Worm (Caenorhabditis elegans) whole organism, L3 larva: Measurements from ENCODE around the gene F47E1.4.

Experiments used
- R02D3.7 ChIP-seq: fragments of 150-350 bp; optimal IDR thresholded peaks from 2 replicates; lab custom pipeline; 2014; ENCODE audit warnings: missing biosample characterization, missing genetic modification characterization
- ZK546.5 ChIP-seq: sonication (generic microtip); optimal IDR thresholded peaks from 2 replicates; lab custom pipeline; 2017; ENCODE audit warnings: missing biosample characterization, missing genetic modification characterization
- aly-2 ChIP-seq: fragments of 150-350 bp; optimal IDR thresholded peaks from 2 replicates; lab custom pipeline; 2014; ENCODE audit warnings: missing biosample characterization, missing genetic modification characterization
- ceh-16 ChIP-seq: sonication (generic microtip); optimal IDR thresholded peaks from 2 replicates; lab custom pipeline; 2017; ENCODE audit warnings: missing biosample characterization, missing genetic modification characterization
- ceh-28 ChIP-seq: fragments of 150-350 bp; optimal IDR thresholded peaks from 2 replicates; lab custom pipeline; 2014; ENCODE audit warnings: missing biosample characterization, missing genetic modification reagents, missing genetic modification characterization
- ceh-82 ChIP-seq: fragments of 150-350 bp; optimal IDR thresholded peaks from 2 replicates; lab custom pipeline; 2014; ENCODE audit warnings: missing biosample characterization, missing genetic modification characterization
- ceh-9 ChIP-seq: sonication (generic microtip); optimal IDR thresholded peaks from 2 replicates; lab custom pipeline; 2018; ENCODE audit warnings: missing biosample characterization, missing genetic modification characterization
- egl-27 ChIP-seq: sonication (generic microtip); optimal IDR thresholded peaks from 4 replicates; lab custom pipeline; 2017; ENCODE audit warnings: missing biosample characterization, missing genetic modification reagents, missing genetic modification characterization
- egl-5 ChIP-seq: fragments of 150-350 bp; optimal IDR thresholded peaks from 2 replicates; lab custom pipeline; 2017; ENCODE audit warnings: missing biosample characterization, missing genetic modification reagents, missing genetic modification characterization, inconsistent platforms
- elt-1 ChIP-seq: fragments of 150-350 bp; optimal IDR thresholded peaks from 2 replicates; lab custom pipeline; 2014; ENCODE audit warnings: missing biosample characterization, missing genetic modification characterization
- elt-2 ChIP-seq: sonication (generic microtip); optimal IDR thresholded peaks from 2 replicates; lab custom pipeline; 2016; ENCODE audit warnings: missing genetic modification reagents, mild to moderate bottlenecking, missing genetic modification characterization, missing compliant biosample characterization
- elt-3 ChIP-seq, 3 experiments: fragments of 150-350 bp in 1 of 3; sonication (generic microtip) in 2 of 3; optimal IDR thresholded peaks; 2 replicates in 2 of 3; 4 replicates in 1 of 3; lab custom pipeline; 2014 to 2017; ENCODE audit warnings: missing biosample characterization in 3 of 3, missing genetic modification characterization in 3 of 3
- fos-1 ChIP-seq: fragments of 150-350 bp; optimal IDR thresholded peaks from 2 replicates; lab custom pipeline; 2014; ENCODE audit warnings: missing biosample characterization, missing genetic modification characterization
- jun-1 ChIP-seq: fragments of 150-350 bp; optimal IDR thresholded peaks from 2 replicates; lab custom pipeline; 2014; ENCODE audit warnings: missing biosample characterization, missing genetic modification reagents, missing genetic modification characterization
- lin-15B ChIP-seq: fragments of 150-350 bp; optimal IDR thresholded peaks from 2 replicates; lab custom pipeline; 2014; ENCODE audit warnings: missing biosample characterization, missing genetic modification characterization
- lin-39 ChIP-seq: fragments of 150-350 bp; optimal IDR thresholded peaks from 2 replicates; lab custom pipeline; 2018; ENCODE audit warnings: missing biosample characterization, missing genetic modification reagents, missing genetic modification characterization
- lsy-12 ChIP-seq: sonication (generic microtip); optimal IDR thresholded peaks from 2 replicates; lab custom pipeline; 2016; ENCODE audit warnings: mild to moderate bottlenecking, missing genetic modification characterization, missing compliant biosample characterization
- mdl-1 ChIP-seq: fragments of 150-350 bp; optimal IDR thresholded peaks from 2 replicates; lab custom pipeline; 2014; ENCODE audit warnings: missing biosample characterization, missing genetic modification characterization
- nfya-1 ChIP-seq: sonication (generic microtip); optimal IDR thresholded peaks from 2 replicates; lab custom pipeline; 2017; ENCODE audit warnings: missing genetic modification characterization, mild to moderate bottlenecking, missing compliant biosample characterization, antibody characterized with exemption, moderate library complexity; ENCODE audit not compliant: insufficient read depth
- nhr-12 ChIP-seq: fragments of 150-350 bp; optimal IDR thresholded peaks from 2 replicates; lab custom pipeline; 2014; ENCODE audit warnings: missing biosample characterization, missing genetic modification characterization
- nhr-23 ChIP-seq: fragments of 150-350 bp; optimal IDR thresholded peaks from 2 replicates; lab custom pipeline; 2014; ENCODE audit warnings: missing biosample characterization, missing genetic modification reagents, missing genetic modification characterization
- nhr-25 ChIP-seq: sonication (generic microtip); optimal IDR thresholded peaks from 2 replicates; lab custom pipeline; 2017; ENCODE audit warnings: missing biosample characterization, missing genetic modification characterization
- nhr-28 ChIP-seq: fragments of 150-350 bp; optimal IDR thresholded peaks from 2 replicates; lab custom pipeline; 2014; ENCODE audit warnings: missing biosample characterization, missing genetic modification characterization
- nhr-43 ChIP-seq: sonication (generic microtip); optimal IDR thresholded peaks from 2 replicates; lab custom pipeline; 2016; ENCODE audit warnings: mild to moderate bottlenecking, missing genetic modification characterization, missing compliant biosample characterization; ENCODE audit not compliant: poor library complexity, severe bottlenecking
- nhr-67 ChIP-seq: fragments of 150-350 bp; optimal IDR thresholded peaks from 2 replicates; lab custom pipeline; 2014; ENCODE audit warnings: missing biosample characterization, missing genetic modification characterization
- nhr-77 ChIP-seq: fragments of 150-350 bp; optimal IDR thresholded peaks from 2 replicates; lab custom pipeline; 2014; ENCODE audit warnings: missing biosample characterization, missing genetic modification characterization
- pqm-1 ChIP-seq: fragments of 150-350 bp; optimal IDR thresholded peaks from 2 replicates; lab custom pipeline; 2017; ENCODE audit warnings: missing biosample characterization, missing genetic modification characterization, inconsistent platforms
- sea-2 ChIP-seq: fragments of 150-350 bp; sonication (generic microtip); optimal IDR thresholded peaks from 4 replicates; lab custom pipeline; 2014; ENCODE audit warnings: missing biosample characterization, missing genetic modification reagents, missing genetic modification characterization
- skn-1 ChIP-seq: fragments of 150-350 bp; optimal IDR thresholded peaks from 2 replicates; lab custom pipeline; 2014; ENCODE audit warnings: missing biosample characterization, missing genetic modification characterization
- snpc-4 ChIP-seq: fragments of 150-350 bp; optimal IDR thresholded peaks from 2 replicates; lab custom pipeline; 2014; ENCODE audit warnings: missing biosample characterization, missing genetic modification characterization
- tbx-2 ChIP-seq: sonication (generic microtip); optimal IDR thresholded peaks from 2 replicates; lab custom pipeline; 2016; ENCODE audit warnings: mild to moderate bottlenecking, missing genetic modification characterization, missing compliant biosample characterization
- unc-39 ChIP-seq: sonication (generic microtip); optimal IDR thresholded peaks from 4 replicates; lab custom pipeline; 2017; ENCODE audit warnings: missing biosample characterization, missing genetic modification characterization
- zag-1 ChIP-seq: fragments of 150-350 bp; optimal IDR thresholded peaks from 2 replicates; lab custom pipeline; 2014; ENCODE audit warnings: missing biosample characterization, missing genetic modification characterization
- ztf-11 ChIP-seq: fragments of 150-350 bp; optimal IDR thresholded peaks from 2 replicates; lab custom pipeline; 2014; ENCODE audit warnings: missing biosample characterization, missing genetic modification characterization

F47E1.4 gene

ce11 chrX:9028909-9029520 is 33.6 kb upstream of the F47E1.4 start, which contains the start of gene snf-12:
TSS of gene snf-12 (plus strand) at chrX:9029470.
- TF ChIP-seq nhr-25 (tag; lab: Kevin White, UChicago) (peak; percentile 73), jun-1 (tag; lab: Kevin White, UChicago) (no peak), R02D3.7 (no peak), nhr-28 (no peak), nhr-23 (tag; lab: Kevin White, UChicago) (peak; percentile 38)

ce11 chrX:9034310-9034709 is 28.3 kb upstream of the F47E1.4 start, which contains the start of gene nep-22:
TSS of gene nep-22 (plus strand) at chrX:9034554.
- TF ChIP-seq lin-39 (tag; lab: Kevin White, UChicago) (no peak), ceh-82 (tag; lab: Kevin White, UChicago) (no peak), elt-2 (peak; percentile 80), nfya-1 (tag; lab: Kevin White, UChicago) (no peak), R02D3.7 (no peak), zag-1 (no peak), jun-1 (tag; lab: Kevin White, UChicago) (no peak), lsy-12 (no peak), unc-39 (tag; lab: Kevin White, UChicago) (no peak), pqm-1 (peak; percentile 40), elt-1 (tag; lab: Kevin White, UChicago) (no peak)
- TF ChIP-seq, all 47 proteins: peak for 2

ce11 chrX:9035142-9035541 is 27.5 kb upstream of the F47E1.4 start:
- TF ChIP-seq nhr-77 (tag; lab: Kevin White, UChicago) (no peak), skn-1 (tag; lab: Kevin White, UChicago) (peak; percentile 74), elt-2 (peak; percentile 82), jun-1 (tag; lab: Kevin White, UChicago) (no peak), pqm-1 (peak; percentile 80), zag-1 (no peak), ztf-11 (tag; lab: Kevin White, UChicago) (no peak)

ce11 chrX:9036237-9036636 is 26.4 kb upstream of the F47E1.4 start:
- TF ChIP-seq pqm-1, result peak; percentile 58
- no peak for TF ChIP-seq nhr-67 (tag; lab: Kevin White, UChicago)
- TF ChIP-seq elt-2, result peak; percentile 73

DNA sequence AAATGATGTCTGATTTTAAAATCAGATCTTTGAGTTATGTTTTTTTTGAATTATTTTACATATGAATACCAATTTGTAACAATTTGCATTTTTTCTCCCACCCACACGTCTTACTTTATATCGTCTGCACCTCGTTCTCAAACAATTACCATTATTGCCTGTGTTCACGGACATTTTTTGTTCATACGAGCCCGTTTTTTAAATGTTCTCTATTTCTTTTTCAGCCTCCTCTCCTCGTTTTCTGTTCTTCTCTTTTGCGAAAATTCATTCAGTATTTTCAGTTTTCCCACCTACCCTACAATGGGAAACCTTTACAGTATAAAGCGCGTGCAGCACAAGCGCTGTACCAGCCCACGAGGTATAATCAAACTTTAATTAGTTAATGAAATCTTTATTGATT is 16.7 kb upstream of the F47E1.4 start, which contains the start of gene prdm-14:
TSS of gene prdm-14 (plus strand) at position 301 of the 400 bp plus-strand sequence.
- no peak for TF ChIP-seq ceh-16
- TF ChIP-seq aly-2 (tag; lab: Kevin White, UChicago), result no peak
- no peak for TF ChIP-seq lin-15B (tag; lab: Kevin White, UChicago)
- no peak for TF ChIP-seq lin-39 (tag; lab: Kevin White, UChicago)
- no peak for TF ChIP-seq nhr-23 (tag; lab: Kevin White, UChicago)
- no peak for TF ChIP-seq jun-1 (tag; lab: Kevin White, UChicago)
- no peak for TF ChIP-seq ceh-9 (tag; lab: Kevin White, UChicago)

ce11 chrX:9048657-9049056 is 14.0 kb upstream of the F47E1.4 start, which contains the start of gene F47E1.20:
TSS of gene F47E1.20 (plus strand) at chrX:9048957.
- TF ChIP-seq nhr-43 (tag; lab: Kevin White, UChicago) (no peak), sea-2 (no peak), elt-1 (tag; lab: Kevin White, UChicago) (no peak), elt-2 (no peak)

ce11 chrX:9053426-9053825 is 9.2 kb upstream of the F47E1.4 start:
- TF ChIP-seq nhr-25 (tag; lab: Kevin White, UChicago), result peak; percentile 53
- peak; percentile 39 for TF ChIP-seq nhr-23 (tag; lab: Kevin White, UChicago)
- peak in 1 of 3 experiments; percentile 20 for TF ChIP-seq elt-3 (tag; optimal IDR thresholded peaks at IDR 0.05; lab: Kevin White, UChicago)
- TF ChIP-seq fos-1 (tag; lab: Kevin White, UChicago), result no peak

DNA sequence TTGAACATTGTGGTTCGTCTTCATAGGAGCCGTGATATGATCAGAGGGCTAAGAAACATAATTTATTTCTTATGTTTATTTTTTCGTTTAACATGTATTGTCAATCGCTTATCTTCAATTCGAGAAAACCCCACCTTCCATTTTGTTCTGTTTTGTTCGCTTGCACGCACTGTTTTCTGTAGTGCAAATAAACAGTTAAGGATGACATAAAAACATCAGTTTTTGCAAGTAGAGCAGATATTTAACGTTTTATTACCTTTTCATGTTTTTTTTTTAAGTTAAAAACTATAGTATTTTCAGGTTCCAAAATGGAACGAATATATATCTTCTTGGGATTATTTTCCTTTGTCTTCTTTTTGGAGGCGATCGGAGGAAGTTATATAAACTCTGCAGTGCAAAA is 5.3 kb upstream of the F47E1.4 start, which contains the start of gene F47E1.2:
TSS of gene F47E1.2 (plus strand) at position 301 of the 400 bp plus-strand sequence.
- no peak for TF ChIP-seq egl-27
- no peak for TF ChIP-seq egl-5 (tag; lab: Kevin White, UChicago)
- no peak for TF ChIP-seq aly-2 (tag; lab: Kevin White, UChicago)
- TF ChIP-seq mdl-1 (tag; lab: Kevin White, UChicago), result no peak
- no peak for TF ChIP-seq snpc-4 (tag; lab: Kevin White, UChicago)
- no peak for TF ChIP-seq pqm-1
- no peak for TF ChIP-seq ZK546.5 (tag; lab: Kevin White, UChicago)
- no peak for TF ChIP-seq tbx-2 (tag; lab: Kevin White, UChicago)
- no peak for TF ChIP-seq ceh-28 (tag; lab: Kevin White, UChicago)
- no peak for TF ChIP-seq nhr-12 (tag; lab: Kevin White, UChicago)
